Worm (Caenorhabditis elegans): ENCODE results near the gene metl-13.
A peak's percentile ranks its signal among the peaks of the same experiment; 100 is the strongest.

DNA sequence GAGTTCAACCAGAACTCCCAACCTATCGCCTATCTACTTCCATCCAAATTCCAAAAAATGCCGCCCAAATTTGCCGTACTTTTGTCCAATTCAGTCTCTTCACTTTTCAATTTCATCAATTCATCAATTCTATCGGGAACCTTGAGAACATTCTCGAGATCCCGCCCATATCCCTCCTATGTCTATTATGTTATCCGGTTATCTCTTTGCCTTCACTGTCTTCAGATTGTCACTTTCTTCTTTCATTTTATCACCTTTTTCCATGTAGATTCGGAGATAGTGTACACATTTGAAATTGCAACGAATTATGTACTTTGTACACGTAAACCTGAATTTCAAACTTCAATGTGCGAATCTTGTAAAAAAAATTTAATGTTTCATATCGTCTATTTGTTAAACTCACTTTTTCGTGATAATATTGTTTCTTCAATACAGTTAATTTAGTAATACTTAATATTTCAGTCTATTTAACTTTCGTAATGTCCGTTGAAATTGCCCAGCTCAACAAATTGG, 22.7 kb downstream of the metl-13 start, which contains the start of gene C01B10.11:
- TF ChIP-seq mdl-1 (tag; optimal IDR thresholded peaks at IDR 0.05) (no peak), nhr-237 (tag; optimal IDR thresholded peaks at IDR 0.05) (no peak), egl-27 (tag; optimal IDR thresholded peaks at IDR 0.05) (no peak), ama-1 (optimal IDR thresholded peaks at IDR 0.05) (no peak), nhr-12 (tag; optimal IDR thresholded peaks at IDR 0.05) (no peak), fos-1 (tag; optimal IDR thresholded peaks at IDR 0.05) (peak; percentile 47), blmp-1 (tag; optimal IDR thresholded peaks at IDR 0.05; ENCODE audit: insufficient read depth) (peak; percentile 22)
